Fruit fly (Drosophila melanogaster) whole organism: ENCODE results near the gene Prosbeta2.

Experiments used
- CG8478 ChIP-seq: fragments of >200 bp; optimal IDR thresholded peaks from 2 replicates; lab custom pipeline; 2018; ENCODE audit warnings: inconsistent platforms
- Dll ChIP-seq: fragments of >200 bp; optimal IDR thresholded peaks from 2 replicates; lab custom pipeline; 2017
- EcR ChIP-seq, 2 experiments: fragments of >200 bp; optimal IDR thresholded peaks; 2 replicates each; lab custom pipeline; 2017; ENCODE audit warnings: missing biosample characterization in 2 of 2, missing genetic modification characterization in 2 of 2, missing genetic modification reagents in 2 of 2
- pan ChIP-seq: fragments of >200 bp; optimal IDR thresholded peaks from 2 replicates; lab custom pipeline; 2017
- psq ChIP-seq: fragments of >200 bp; optimal IDR thresholded peaks from 2 replicates; lab custom pipeline; 2017
- usp ChIP-seq: fragments of >200 bp; optimal IDR thresholded peaks from 2 replicates; lab custom pipeline; 2017; ENCODE audit warnings: missing biosample characterization, missing genetic modification characterization, mixed read lengths

Prosbeta2 gene

DNA sequence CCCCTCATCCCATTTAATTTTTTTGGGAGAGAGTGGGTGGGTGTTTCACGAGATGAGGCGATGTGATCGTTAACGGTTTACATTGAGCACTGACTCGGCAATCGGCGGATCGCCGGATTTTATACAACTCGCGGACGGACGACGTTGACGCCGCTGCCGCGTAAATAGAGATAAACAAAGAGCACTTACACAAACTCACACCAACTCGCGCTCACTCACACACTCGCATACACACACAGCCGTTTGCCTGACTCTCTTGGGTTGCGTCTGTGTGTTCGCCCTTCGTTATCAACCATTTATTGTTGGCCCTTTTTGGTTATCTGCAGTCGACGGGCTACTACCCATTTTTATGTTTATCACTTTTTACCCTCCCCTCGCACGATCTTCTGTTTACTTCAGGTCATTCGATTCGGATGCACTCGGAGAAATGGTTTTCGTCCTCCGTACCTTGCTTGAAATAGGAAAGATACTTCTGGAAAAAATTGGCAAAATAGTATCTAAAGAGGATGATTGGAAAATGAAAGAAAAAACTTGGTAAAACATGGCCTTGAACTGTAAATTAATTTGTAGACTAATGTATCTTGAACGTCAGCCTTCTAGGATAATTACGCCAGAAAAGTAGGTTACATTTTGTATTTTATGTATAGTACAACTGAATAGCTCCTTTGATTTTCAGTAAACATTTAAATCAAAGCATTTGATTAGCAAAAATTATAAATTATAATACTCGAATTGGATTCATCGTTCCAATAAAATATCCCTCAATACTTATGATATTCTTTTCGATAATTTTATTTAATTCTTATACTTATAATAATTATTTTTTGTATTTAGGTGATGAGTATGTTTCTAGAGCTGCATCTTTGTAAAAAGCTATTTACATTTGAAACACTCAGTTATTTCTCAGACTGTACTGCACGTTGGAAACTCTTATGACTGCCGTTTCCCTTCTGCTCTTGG, 21.9 kb upstream of the Prosbeta2 start:
- peak in 1 of 2 experiments; percentile 68 for TF ChIP-seq EcR (GFP tag; optimal IDR thresholded peaks at IDR 0.05; lab: Kevin White, UChicago)
- TF ChIP-seq CG8478 (lab: Kevin White, UChicago): no peak

dm6 chr3L:14978496-14978894, 21.3 kb upstream of the Prosbeta2 start:
- TF ChIP-seq psq (lab: Kevin White, UChicago) (no peak), pan (lab: Kevin White, UChicago) (no peak), CG8478 (lab: Kevin White, UChicago) (no peak), Dll (lab: Kevin White, UChicago) (no peak), EcR (GFP tag; optimal IDR thresholded peaks at IDR 0.05; lab: Kevin White, UChicago) (peak in 1 of 2 experiments; percentile 82)

DNA sequence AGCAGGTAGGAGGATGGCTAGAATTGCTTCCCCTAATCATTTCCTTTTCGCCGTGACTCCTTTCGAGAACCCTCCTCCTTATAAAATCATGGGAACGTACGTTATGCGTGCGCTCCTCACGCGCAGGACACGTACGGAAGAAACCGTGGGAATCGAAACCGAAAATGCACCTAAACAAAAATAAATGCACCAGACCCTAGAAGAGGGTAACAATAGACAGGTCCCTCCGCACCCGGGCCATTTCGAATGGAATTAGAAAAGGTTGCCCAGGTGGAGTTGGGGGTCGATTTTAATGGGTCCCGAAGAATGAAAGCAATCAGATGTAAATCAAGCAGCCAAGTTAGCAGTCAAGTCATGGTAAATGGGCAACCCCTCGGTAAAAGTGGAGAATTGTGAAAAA, 20.4 kb upstream of the Prosbeta2 start, which contains the start of gene CG3349:
Gene CG3349, plus strand, starts transcription at position 289 of the 400 bp plus-strand sequence.
- TF ChIP-seq usp (GFP tag; lab: Kevin White, UChicago) (no peak), pan (lab: Kevin White, UChicago) (no peak), EcR (GFP tag; optimal IDR thresholded peaks at IDR 0.05; lab: Kevin White, UChicago) (no peak), CG8478 (lab: Kevin White, UChicago) (no peak), Dll (lab: Kevin White, UChicago) (no peak), psq (lab: Kevin White, UChicago) (no peak)

- TF ChIP-seq pan (lab: Kevin White, UChicago) (no peak), Dll (lab: Kevin White, UChicago) (no peak), CG8478 (lab: Kevin White, UChicago) (no peak), EcR (GFP tag; optimal IDR thresholded peaks at IDR 0.05; lab: Kevin White, UChicago) (no peak), psq (lab: Kevin White, UChicago) (no peak), usp (GFP tag; lab: Kevin White, UChicago) (no peak)
Measured at dm6 chr3L:14980038-14980437, 19.7 kb upstream of the Prosbeta2 start.

dm6 chr3L:14982675-14983084, 17.1 kb upstream of the Prosbeta2 start, which contains the start of gene CG5114:
CG5114 (plus strand) TSS chr3L:14982835.
- TF ChIP-seq EcR (GFP tag; optimal IDR thresholded peaks at IDR 0.05; lab: Kevin White, UChicago) (no peak), usp (GFP tag; lab: Kevin White, UChicago) (no peak), Dll (lab: Kevin White, UChicago) (no peak), psq (lab: Kevin White, UChicago) (no peak), pan (lab: Kevin White, UChicago) (no peak), CG8478 (lab: Kevin White, UChicago) (no peak)

- no peak for TF ChIP-seq psq (lab: Kevin White, UChicago)
- TF ChIP-seq usp (GFP tag; lab: Kevin White, UChicago): no peak
- TF ChIP-seq CG8478 (lab: Kevin White, UChicago): no peak
Measured at dm6 chr3L:14984521-14985150, 15.1 kb upstream of the Prosbeta2 start, which contains the start of gene mnd. mnd (plus strand) TSS chr3L:14985100.

dm6 chr3L:14986340-14986916, 13.3 kb upstream of the Prosbeta2 start:
- no peak for TF ChIP-seq psq (lab: Kevin White, UChicago)
- TF ChIP-seq Dll (lab: Kevin White, UChicago): no peak
- TF ChIP-seq EcR (GFP tag; optimal IDR thresholded peaks at IDR 0.05; lab: Kevin White, UChicago): no peak
- no peak for TF ChIP-seq usp (GFP tag; lab: Kevin White, UChicago)
- TF ChIP-seq CG8478 (lab: Kevin White, UChicago): no peak

DNA sequence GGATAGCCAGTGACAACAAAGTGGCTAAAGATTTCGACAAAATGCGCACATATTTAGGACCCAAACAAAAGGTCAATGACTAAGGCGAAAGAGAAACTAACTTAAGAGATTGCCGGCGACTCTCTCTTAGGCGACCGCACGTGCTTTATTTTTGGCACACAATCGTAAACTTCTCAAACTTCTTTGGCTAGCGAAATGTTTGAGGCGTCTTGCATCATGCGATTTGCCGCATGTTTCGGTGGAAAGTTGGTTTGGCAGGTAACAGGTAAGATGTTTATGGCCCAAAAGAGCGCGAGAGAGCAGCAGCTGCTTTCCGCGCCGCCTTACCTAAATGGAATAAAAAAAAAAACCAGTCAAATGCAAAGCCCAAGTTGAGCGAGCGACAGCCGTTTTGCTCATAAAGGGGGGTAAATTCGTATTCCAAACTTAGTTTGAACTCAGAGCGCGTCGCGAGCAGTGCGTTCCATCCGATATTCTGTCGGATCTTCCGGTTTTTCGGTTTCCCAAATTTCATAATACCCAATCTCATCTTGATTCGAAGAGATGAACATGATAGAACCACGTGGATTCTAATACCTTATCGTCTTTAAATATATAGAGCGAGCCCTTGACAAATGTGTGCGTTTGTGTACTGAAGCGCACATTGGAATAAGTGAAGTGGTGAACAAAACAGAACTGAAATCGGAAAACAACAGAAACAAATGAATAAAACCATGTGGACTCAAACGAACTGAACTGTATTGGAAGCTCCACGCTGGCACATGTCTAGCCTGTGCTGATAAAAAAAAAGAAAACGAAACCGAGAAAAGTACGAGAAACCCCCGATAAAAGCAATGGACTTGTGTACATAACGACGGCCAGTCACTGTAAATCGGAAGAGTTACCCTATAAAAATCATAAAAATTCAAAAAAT, 12.5 kb upstream of the Prosbeta2 start:
- TF ChIP-seq EcR (GFP tag; optimal IDR thresholded peaks at IDR 0.05; lab: Kevin White, UChicago) (peak in 1 of 2 experiments; percentile 55), psq (lab: Kevin White, UChicago) (no peak)

- no peak for TF ChIP-seq Dll (lab: Kevin White, UChicago)
- no peak for TF ChIP-seq CG8478 (lab: Kevin White, UChicago)
- TF ChIP-seq EcR (GFP tag; optimal IDR thresholded peaks at IDR 0.05; lab: Kevin White, UChicago): no peak
- no peak for TF ChIP-seq usp (GFP tag; lab: Kevin White, UChicago)
- TF ChIP-seq psq (lab: Kevin White, UChicago): no peak
- TF ChIP-seq pan (lab: Kevin White, UChicago): no peak
Measured at dm6 chr3L:14988231-14988630, 11.5 kb upstream of the Prosbeta2 start.

DNA sequence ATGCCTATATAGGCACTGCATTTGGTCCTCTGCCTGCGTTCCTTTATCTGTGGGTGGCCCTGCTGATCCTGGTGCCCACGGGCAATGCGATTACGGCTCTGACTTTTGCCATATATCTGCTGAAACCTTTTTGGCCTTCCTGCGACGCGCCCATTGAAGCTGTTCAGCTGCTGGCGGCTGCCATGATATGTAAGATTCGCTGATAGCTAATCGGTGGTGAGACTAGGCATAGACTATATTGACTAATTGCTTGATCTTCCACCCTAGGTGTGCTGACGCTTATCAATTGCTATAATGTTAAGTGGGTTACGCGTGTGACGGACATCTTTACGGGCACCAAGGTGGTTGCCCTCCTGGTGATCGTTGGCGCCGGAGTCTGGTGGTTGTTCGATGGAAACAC, 9.9 kb upstream of the Prosbeta2 start:
- no peak for TF ChIP-seq usp (GFP tag; lab: Kevin White, UChicago)

DNA sequence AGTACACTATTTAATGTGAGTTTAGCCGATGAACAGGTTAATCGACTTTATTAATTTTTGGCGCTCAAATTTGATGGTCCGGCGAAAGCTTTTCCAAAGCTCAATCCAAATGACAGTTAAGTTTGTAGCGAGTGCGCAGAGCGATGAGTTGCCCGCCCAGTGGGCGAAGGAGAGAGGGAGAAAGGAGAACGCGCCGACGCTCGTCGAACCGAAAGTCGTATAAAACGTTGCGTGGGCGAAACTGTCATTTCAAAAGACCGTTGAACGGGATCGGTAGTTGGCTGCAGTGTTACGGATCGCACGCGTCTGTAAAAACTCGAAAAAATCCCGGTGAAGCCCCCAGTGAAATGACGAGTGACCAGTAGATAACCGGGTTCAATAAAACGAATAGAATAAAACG, 7.7 kb upstream of the Prosbeta2 start, which contains the start of gene Zip71B:
Gene Zip71B, plus strand, starts transcription at position 265 of the 400 bp plus-strand sequence.
- TF ChIP-seq Dll (lab: Kevin White, UChicago) (no peak), CG8478 (lab: Kevin White, UChicago) (no peak), EcR (GFP tag; optimal IDR thresholded peaks at IDR 0.05; lab: Kevin White, UChicago) (no peak), psq (lab: Kevin White, UChicago) (no peak), usp (GFP tag; lab: Kevin White, UChicago) (no peak), pan (lab: Kevin White, UChicago) (no peak)
